Fruit fly (Drosophila melanogaster) whole organism, larva: ENCODE results near the gene Ddx1.

Experiments used
- noc ChIP-seq: fragments of 200-800 bp; sonication (Bioruptor generic); optimal IDR thresholded peaks from 3 replicates; lab custom pipeline; 2019; ENCODE audit warnings: missing biosample characterization, mild to moderate bottlenecking, missing genetic modification characterization, moderate library complexity

Ddx1 gene

DNA sequence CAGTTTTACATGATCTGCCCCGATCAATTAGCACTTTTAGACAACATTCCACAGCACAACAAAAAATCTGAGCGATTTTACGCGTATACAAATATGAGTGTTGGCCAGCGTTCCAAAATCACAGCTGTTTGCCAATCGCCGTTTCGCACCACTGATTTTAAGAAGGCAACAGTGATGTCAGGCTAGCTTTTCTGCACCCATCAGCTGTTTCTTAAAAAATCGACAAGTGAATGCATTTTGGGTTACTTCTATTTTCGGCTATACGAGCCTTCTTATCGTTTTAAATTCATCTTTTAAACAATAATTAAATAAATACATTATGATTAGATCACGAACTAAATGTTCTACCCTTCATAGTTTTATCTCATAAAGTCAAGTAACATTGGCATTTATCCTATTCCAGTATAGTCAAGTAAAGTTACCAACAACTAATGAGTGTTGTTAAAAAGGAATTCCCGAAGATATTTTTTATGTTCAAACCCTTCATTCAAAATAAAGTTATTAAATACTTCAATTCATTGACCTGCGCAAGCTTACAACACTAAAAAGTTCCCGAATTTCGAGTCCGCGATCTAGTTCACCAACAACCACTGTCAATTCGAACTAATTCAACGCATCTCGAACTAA is at the start of gene Ddx1, which contains the start of gene Rich:
Ddx1 (plus strand) TSS at position 573 of the 627 bp plus-strand sequence.
Rich (minus strand) TSS at position 125 of the 627 bp plus-strand sequence.
- TF ChIP-seq noc (tag; lab: Kevin White, UChicago), result no peak

DNA sequence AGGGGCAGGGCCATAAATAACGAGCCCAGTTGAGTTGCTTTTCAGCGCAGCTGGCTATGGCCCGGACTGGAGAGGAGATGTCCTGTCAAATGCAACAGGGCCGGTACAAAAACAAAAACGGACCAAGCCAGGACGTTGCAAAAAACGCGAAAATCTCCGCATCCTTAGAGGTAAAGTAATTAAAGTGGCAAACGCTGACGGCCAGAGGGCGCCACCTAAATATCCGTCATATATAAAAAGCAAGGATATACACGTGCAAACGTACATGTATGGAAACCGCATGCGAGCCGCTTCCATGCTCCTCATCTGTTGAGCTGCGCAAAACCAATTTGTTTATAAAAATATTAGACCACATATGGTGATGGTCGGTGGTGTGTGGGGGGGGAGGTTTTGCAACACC is 48.4 kb upstream of the Ddx1 start:
- TF ChIP-seq noc (tag; lab: Kevin White, UChicago), result no peak

DNA sequence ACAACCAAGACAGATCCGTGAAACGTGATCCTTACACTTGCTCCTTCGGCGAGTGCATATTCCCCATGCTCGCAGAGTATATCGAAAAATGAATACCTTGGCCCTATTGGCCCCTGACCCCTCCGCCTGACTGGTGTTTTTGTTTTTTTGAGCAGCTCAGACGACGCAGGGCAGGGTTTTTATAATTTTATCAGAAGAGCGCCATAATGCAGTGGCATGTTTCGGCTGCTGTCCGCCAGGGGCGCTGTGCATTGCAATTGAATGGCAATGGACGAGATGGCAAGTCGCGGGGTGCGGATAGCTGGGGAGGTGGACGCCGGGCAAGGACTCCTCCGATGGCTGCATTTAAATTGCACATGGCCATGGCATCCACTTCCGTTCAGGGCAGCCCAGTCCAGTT is 40.1 kb upstream of the Ddx1 start:
- no peak for TF ChIP-seq noc (tag; lab: Kevin White, UChicago)

DNA sequence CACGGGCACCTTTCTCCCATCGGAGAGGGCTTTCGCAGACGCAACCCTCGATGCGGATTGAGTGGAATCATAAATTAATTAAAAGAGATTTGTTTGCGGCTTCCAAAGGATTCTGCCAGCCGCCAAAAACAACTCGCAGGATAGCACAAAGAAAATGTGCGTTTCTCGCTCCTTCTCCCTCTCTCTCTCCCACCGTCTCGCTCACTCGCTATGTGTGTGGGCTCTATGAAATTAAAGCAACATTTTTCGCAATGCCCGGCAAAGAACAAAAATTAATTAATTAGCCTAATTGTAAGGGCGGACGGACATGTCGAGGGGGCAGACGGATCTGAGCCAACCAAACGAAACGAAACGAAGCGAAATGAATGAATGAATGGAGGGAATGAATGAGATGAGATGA is 25.5 kb upstream of the Ddx1 start:
- TF ChIP-seq noc (tag; lab: Kevin White, UChicago), result no peak

DNA sequence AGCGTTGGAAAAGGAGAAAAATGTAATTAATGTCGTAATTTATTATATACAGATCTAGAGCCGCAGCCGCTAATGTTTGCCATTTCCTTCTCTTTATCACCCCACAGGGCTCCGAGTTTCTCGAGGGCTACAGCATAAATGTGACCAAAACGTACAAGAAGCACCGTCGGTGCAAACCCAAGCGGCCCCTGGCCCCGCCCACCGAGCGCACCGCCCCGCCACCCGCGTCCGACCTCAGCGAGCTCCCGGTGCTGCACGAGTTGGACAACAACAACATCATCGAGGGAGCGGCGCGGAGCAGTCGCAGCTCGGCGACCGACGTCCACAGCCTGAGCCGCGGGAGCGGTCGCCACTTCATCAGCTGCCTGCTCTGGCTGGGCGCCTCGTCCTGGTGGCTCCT is 20.9 kb upstream of the Ddx1 start:
- TF ChIP-seq noc (tag; lab: Kevin White, UChicago), result no peak

DNA sequence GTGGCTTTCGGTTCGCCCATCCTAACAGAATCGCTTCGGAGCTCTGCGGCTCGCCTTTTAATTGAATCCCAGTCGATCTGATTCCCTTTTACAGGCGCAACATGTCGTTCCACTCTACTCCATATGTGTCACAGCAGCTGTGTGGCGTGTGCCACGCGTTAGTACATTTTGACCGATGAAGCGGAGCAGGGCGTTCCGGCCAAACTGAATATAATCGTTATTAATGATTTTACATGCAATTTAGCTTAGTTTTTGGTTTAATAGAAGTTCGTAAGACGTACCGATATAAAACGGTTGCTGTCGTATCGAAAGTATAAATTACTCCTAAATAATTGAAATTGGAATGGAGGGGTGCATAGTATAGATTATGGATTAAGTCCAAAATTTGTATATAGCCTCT is 3.4 kb downstream of the Ddx1 start, which contains the start of gene CG11523:
CG11523 (minus strand) TSS at position 145 of the 400 bp plus-strand sequence.
- no peak for TF ChIP-seq noc (tag; lab: Kevin White, UChicago)

DNA sequence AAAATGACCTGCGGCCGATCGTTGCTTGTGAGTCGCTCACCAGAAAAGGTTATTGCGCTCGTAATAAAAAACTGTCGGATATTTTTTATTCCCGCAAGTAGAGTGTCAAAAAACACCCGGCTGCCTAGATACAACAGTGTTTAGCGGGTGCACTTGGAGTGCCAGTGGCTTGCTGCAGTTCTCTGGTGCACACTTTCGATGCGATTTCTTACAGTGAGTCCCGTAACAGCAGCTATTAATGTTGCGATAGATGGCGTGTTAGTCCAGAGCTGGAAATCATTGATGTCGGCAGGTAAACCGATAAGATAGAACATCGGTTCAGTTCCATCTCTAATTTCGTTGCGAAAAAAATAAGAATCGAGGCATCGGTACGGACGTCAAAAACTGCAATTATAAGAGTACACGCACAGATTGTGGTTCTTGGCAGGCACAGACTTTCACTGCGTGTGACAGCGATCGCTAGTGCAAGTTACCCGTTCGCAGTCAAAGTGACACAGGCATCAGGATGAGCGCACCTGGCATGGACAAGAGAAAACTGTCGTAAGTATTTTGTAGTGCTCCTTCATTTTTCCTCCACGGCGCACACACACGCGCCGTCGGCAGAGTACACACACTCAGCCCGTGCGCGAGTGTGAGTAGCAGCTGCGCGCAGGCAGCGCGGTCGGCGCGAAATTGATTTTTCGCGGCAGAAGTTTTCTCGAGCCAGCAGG is 4.2 kb downstream of the Ddx1 start, which contains the start of gene Csp:
Csp (plus strand) TSS at position 135 of the 710 bp plus-strand sequence.
- peak; percentile 49 for TF ChIP-seq noc (tag; lab: Kevin White, UChicago)

DNA sequence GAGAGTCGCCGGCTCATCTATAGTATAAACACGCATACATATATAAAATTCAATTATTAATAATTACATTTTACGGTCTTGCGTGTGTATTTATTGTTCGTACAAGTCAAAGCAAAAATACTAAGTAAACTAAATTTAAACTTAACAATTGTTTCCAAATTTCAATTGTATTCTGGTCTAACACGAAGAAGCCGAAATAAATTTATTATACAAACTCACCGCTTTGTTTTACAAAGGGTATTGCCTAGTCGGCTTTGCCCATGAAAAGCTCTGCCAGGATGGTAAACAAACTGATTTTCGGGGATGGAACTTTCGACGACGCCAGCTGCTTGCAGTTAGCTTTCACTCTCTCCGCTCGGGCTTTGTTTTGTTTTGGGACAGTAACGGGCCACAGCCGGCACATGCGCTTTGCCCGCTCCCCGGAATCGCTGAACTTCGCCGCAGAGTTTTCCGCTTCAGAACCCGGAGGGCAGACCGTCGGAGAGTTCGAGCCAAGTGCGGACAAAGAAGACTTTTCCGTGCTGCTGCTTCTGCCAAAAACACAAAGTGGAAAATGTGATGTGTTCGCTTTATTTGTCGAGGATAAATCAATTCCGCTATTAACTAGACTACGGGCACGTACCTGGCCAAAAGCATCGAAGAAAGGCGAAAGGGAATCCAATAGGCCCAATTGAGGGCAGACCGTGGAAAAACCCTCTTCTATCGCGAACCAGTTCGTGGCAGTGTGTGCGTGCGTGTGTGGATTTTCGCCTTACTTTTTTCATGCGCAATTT is 10.5 kb downstream of the Ddx1 start, which contains the start of gene Srpk79D:
Srpk79D (plus strand) TSS at position 457 of the 773 bp plus-strand sequence.
- TF ChIP-seq noc (tag; lab: Kevin White, UChicago), result no peak

DNA sequence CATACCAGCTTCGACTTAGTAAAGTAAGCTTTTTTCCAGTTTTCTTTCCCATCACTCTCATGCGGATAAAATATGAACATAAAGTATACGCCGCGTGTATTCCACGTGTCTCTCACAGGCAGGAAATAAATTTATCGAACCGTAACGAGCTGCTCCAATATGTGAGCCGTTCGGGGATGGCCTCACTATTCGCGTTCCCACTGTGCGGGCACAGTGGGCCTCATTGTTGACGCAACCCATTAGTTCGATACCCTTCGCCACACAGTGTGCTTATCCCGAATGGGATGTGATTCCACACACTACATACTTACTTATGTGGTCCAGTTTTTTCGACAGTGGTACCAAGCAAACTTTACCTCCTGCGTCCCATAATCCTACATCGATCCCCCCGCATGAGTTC is 12.8 kb downstream of the Ddx1 start:
- TF ChIP-seq noc (tag; lab: Kevin White, UChicago), result no peak

DNA sequence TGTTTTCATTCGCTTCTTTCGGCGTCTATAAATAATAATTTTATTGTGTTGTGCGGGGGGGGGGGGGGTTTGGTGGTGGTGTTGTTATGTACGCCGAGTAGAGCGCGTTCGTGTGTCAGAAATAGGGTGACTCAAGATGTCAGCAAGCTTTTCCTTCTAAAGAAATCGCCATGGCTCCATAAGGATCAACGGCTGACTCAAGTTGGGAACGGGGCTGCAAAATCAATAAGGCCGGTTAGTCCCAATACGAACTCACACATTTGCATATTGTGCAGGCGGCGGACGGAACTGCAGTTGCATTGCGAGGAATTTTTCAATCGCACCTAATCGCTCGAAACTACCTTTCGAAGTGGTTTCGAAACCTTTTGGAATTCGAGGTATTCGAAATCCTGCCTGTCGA is 13.4 kb downstream of the Ddx1 start:
- TF ChIP-seq noc (tag; lab: Kevin White, UChicago), result no peak

DNA sequence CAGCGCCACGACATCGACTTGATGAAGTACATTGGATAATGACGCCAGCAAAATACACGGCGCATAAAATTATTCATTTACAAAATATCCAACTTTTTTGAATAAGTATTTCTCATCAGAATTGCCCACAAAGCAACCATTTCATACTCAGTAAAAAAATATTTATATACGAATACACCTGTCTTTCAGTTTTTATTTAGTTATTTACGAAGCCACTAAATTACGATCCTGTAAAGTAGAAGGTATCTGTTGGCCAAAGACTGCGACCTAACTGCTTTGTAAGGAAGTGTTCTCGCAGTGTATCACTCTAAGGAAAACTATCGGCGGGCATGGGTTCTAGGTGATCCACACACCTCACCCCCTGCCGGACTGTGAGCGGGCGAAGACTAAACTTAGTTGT is 14.0 kb downstream of the Ddx1 start:
- TF ChIP-seq noc (tag; lab: Kevin White, UChicago), result no peak

DNA sequence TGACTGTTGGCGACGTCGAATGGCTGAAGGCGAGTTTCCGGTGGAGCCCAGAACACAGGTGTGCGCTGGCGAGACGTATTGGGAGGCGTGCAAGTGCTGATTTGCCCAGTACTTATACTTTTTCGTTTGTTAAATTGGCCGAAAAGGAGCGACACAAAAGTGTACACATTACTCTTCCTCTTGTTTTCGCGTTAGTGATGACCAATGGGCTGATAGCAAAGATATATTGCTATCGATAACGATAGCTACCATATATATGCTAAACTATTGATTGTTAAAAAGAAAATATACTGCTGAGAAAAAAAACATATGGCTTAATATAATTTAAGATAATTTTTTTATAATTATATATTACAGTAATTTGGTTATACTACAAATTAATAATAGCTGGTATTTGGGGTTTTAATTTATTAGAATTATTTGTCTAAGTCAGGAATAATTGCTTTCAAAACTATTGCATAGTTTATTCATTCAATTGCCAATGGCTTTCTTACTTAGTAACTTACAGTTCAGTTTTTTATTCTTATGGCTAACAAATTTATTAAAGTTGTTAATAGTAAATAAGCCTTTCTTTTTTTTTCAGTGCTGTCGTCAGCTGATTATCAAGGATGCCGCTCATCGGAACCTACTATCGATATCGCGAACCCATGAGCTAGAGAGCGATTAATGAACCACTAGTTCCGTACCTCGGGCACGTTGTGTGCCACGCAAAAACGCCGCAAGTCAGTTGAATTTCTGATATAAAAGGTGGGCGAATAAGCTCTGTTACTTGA is 25.0 kb downstream of the Ddx1 start, which contains the start of the genes Hem and IleRS:
Hem (minus strand) TSS at position 202 of the 773 bp plus-strand sequence.
IleRS (plus strand) TSS at position 672 of the 773 bp plus-strand sequence.
- no peak for TF ChIP-seq noc (tag; lab: Kevin White, UChicago)
